Worm (Caenorhabditis elegans) whole organism, L4 larva: ENCODE results near the gene M163.1.

Source experiments
- F44E2.7 ChIP-seq: fragments of 200-800 bp; sonication (Bioruptor generic); IDR thresholded peaks from 2 replicates; pipeline ENCODE4 v2.1.2; 2022; ENCODE audit warnings: missing genetic modification characterization, missing compliant biosample characterization
- R02D3.7 ChIP-seq: fragments of 150-350 bp; sonication (generic microtip); optimal IDR thresholded peaks from 3 replicates; lab custom pipeline; 2014; ENCODE audit warnings: missing biosample characterization, missing genetic modification characterization
- T20F7.1 ChIP-seq: fragments of 200-800 bp; sonication (Bioruptor generic); optimal IDR thresholded peaks from 2 replicates; lab custom pipeline; 2018; ENCODE audit warnings: mild to moderate bottlenecking, missing genetic modification characterization, missing compliant biosample characterization
- T26A8.4 ChIP-seq: fragments of 200-800 bp; sonication (Bioruptor generic); IDR thresholded peaks from 2 replicates; pipeline ENCODE4 v1.3.6; 2022; ENCODE audit warnings: missing genetic modification characterization, missing compliant biosample characterization
- Y105C5A.15 ChIP-seq: fragments of 200-800 bp; sonication (Bioruptor generic); IDR thresholded peaks from 2 replicates; pipeline ENCODE4 v1.3.6; 2022; ENCODE audit warnings: missing genetic modification characterization, missing compliant biosample characterization
- ZK546.5 ChIP-seq, 2 experiments: sonication (generic microtip); optimal IDR thresholded peaks; 2 replicates each; lab custom pipeline; 2017; ENCODE audit warnings: missing biosample characterization in 2 of 2, missing genetic modification characterization in 2 of 2
- aly-2 ChIP-seq: sonication (generic microtip); optimal IDR thresholded peaks from 2 replicates; lab custom pipeline; 2018; ENCODE audit warnings: missing biosample characterization, missing genetic modification characterization
- ama-1 ChIP-seq: fragments of 150-350 bp; optimal IDR thresholded peaks from 2 replicates; lab custom pipeline; 2014; ENCODE audit warnings: inconsistent platforms, mixed read lengths
- arid-1 ChIP-seq: fragments of 200-800 bp; sonication (Bioruptor generic); conservative IDR thresholded peaks from 2 replicates; pipeline ENCODE4 v1.3.6; 2022; ENCODE audit warnings: missing genetic modification reagents, missing genetic modification characterization, missing compliant biosample characterization
- ceh-20 ChIP-seq: fragments of 200-800 bp; sonication (Bioruptor generic); IDR thresholded peaks from 2 replicates; pipeline ENCODE4 v1.3.6; 2022; ENCODE audit warnings: missing genetic modification reagents, missing genetic modification characterization, missing compliant biosample characterization
- ceh-82 ChIP-seq: sonication (generic microtip); optimal IDR thresholded peaks from 2 replicates; lab custom pipeline; 2017; ENCODE audit warnings: missing biosample characterization, missing genetic modification characterization
- ctbp-1 ChIP-seq: fragments of 200-800 bp; sonication (Bioruptor generic); IDR thresholded peaks from 2 replicates; pipeline ENCODE4 v1.3.6; 2022; ENCODE audit warnings: missing genetic modification reagents, missing genetic modification characterization, missing compliant biosample characterization
- daf-12 ChIP-seq: fragments of 150-350 bp; optimal IDR thresholded peaks from 2 replicates; lab custom pipeline; 2014; ENCODE audit warnings: missing biosample characterization, missing genetic modification reagents, missing genetic modification characterization
- daf-16 ChIP-seq, 3 experiments: sonication (generic microtip); optimal IDR thresholded peaks; 2 replicates each; lab custom pipeline; 2016 to 2017; ENCODE audit warnings: missing genetic modification characterization in 3 of 3, missing genetic modification reagents in 3 of 3, mild to moderate bottlenecking in 2 of 3, missing compliant biosample characterization in 2 of 3, missing biosample characterization in 1 of 3, moderate library complexity in 1 of 3
- dmd-6 ChIP-seq: fragments of 200-800 bp; sonication (Bioruptor generic); IDR thresholded peaks from 2 replicates; pipeline ENCODE4 v1.3.6; 2022; ENCODE audit warnings: missing genetic modification reagents, missing genetic modification characterization, missing compliant biosample characterization
- dve-1 ChIP-seq: sonication (generic microtip); optimal IDR thresholded peaks from 2 replicates; lab custom pipeline; 2017; ENCODE audit warnings: antibody characterized with exemption, mild to moderate bottlenecking, missing genetic modification characterization, missing compliant biosample characterization; ENCODE audit not compliant: insufficient read depth
- egl-43 ChIP-seq: fragments of 200-800 bp; sonication (Bioruptor generic); IDR thresholded peaks from 2 replicates; pipeline ENCODE4 v1.3.6; 2022; ENCODE audit warnings: missing genetic modification reagents, missing genetic modification characterization, missing compliant biosample characterization
- fos-1 ChIP-seq: fragments of 150-350 bp; optimal IDR thresholded peaks from 2 replicates; lab custom pipeline; 2014; ENCODE audit warnings: missing biosample characterization, missing genetic modification characterization
- gei-8 ChIP-seq: fragments of 200-800 bp; sonication (Bioruptor generic); optimal IDR thresholded peaks from 2 replicates; lab custom pipeline; 2018; ENCODE audit warnings: mild to moderate bottlenecking, missing genetic modification characterization, missing compliant biosample characterization
- hlh-11 ChIP-seq: fragments of 200-800 bp; sonication (Bioruptor generic); optimal IDR thresholded peaks from 2 replicates; lab custom pipeline; 2018; ENCODE audit warnings: mild to moderate bottlenecking, missing genetic modification characterization, missing compliant biosample characterization
- hlh-30 ChIP-seq: sonication (generic microtip); optimal IDR thresholded peaks from 2 replicates; lab custom pipeline; 2017; ENCODE audit warnings: antibody characterized with exemption, mild to moderate bottlenecking, missing genetic modification characterization, missing compliant biosample characterization; ENCODE audit not compliant: insufficient read depth
- hmg-1.1 ChIP-seq: fragments of 200-800 bp; sonication (Bioruptor generic); IDR thresholded peaks from 2 replicates; pipeline ENCODE4 v1.3.6; 2022; ENCODE audit warnings: missing genetic modification reagents, missing genetic modification characterization, missing compliant biosample characterization
- lim-7 ChIP-seq: fragments of 200-800 bp; sonication (Bioruptor generic); IDR thresholded peaks from 2 replicates; pipeline ENCODE4 v1.3.6; 2022; ENCODE audit warnings: missing genetic modification characterization, missing compliant biosample characterization
- lin-1 ChIP-seq: fragments of 200-800 bp; sonication (Bioruptor generic); IDR thresholded peaks from 2 replicates; pipeline ENCODE4 v1.3.6; 2022; ENCODE audit warnings: missing genetic modification reagents, missing genetic modification characterization, missing compliant biosample characterization
- lin-39 ChIP-seq: fragments of 150-350 bp; optimal IDR thresholded peaks from 2 replicates; lab custom pipeline; 2014; ENCODE audit warnings: missing biosample characterization, missing genetic modification reagents, missing genetic modification characterization
- madf-5 ChIP-seq, 2 experiments: fragments of 200-800 bp; sonication (Bioruptor generic); IDR thresholded peaks; 2 replicates each; pipeline ENCODE4 v1.3.6; 2022; ENCODE audit warnings: missing compliant biosample characterization in 2 of 2, missing genetic modification characterization in 2 of 2
- madf-9 ChIP-seq: fragments of 200-800 bp; sonication (Bioruptor generic); conservative IDR thresholded peaks from 2 replicates; pipeline ENCODE4 v1.3.6; 2022; ENCODE audit warnings: missing genetic modification reagents, missing genetic modification characterization, missing compliant biosample characterization
- mdl-1 ChIP-seq, 2 experiments: fragments of 150-350 bp in 1 of 2; sonication (generic microtip) in 1 of 2; optimal IDR thresholded peaks; 2 replicates each; lab custom pipeline; 2014 to 2017; ENCODE audit warnings: missing biosample characterization in 2 of 2, missing genetic modification characterization in 2 of 2
- mxl-2 ChIP-seq: fragments of 200-800 bp; sonication (Bioruptor generic); conservative IDR thresholded peaks from 2 replicates; pipeline ENCODE4 v1.3.6; 2022; ENCODE audit warnings: missing genetic modification reagents, missing genetic modification characterization, missing compliant biosample characterization
- nhr-102 ChIP-seq: sonication (generic microtip); optimal IDR thresholded peaks from 2 replicates; lab custom pipeline; 2016; ENCODE audit warnings: mild to moderate bottlenecking, missing genetic modification characterization, moderate library complexity, missing compliant biosample characterization
- nhr-111 ChIP-seq: fragments of 200-800 bp; sonication (Bioruptor generic); optimal IDR thresholded peaks from 2 replicates; lab custom pipeline; 2018; ENCODE audit warnings: mild to moderate bottlenecking, missing genetic modification characterization, missing compliant biosample characterization
- nhr-25 ChIP-seq: sonication (generic microtip); optimal IDR thresholded peaks from 2 replicates; lab custom pipeline; 2017; ENCODE audit warnings: missing genetic modification characterization, mild to moderate bottlenecking, missing compliant biosample characterization, antibody characterized with exemption, moderate library complexity, borderline replicate concordance; ENCODE audit not compliant: insufficient read depth
- nhr-28 ChIP-seq: fragments of 150-350 bp; optimal IDR thresholded peaks from 2 replicates; lab custom pipeline; 2014; ENCODE audit warnings: missing biosample characterization, missing genetic modification characterization
- nhr-48 ChIP-seq: sonication (generic microtip); optimal IDR thresholded peaks from 2 replicates; lab custom pipeline; 2016; ENCODE audit warnings: mild to moderate bottlenecking, missing genetic modification characterization, missing compliant biosample characterization
- nhr-76 ChIP-seq: fragments of 150-350 bp; optimal IDR thresholded peaks from 2 replicates; lab custom pipeline; 2014; ENCODE audit warnings: missing biosample characterization, missing genetic modification characterization
- nhr-77 ChIP-seq: fragments of 150-350 bp; optimal IDR thresholded peaks from 2 replicates; lab custom pipeline; 2014; ENCODE audit warnings: missing biosample characterization, missing genetic modification characterization
- php-3 ChIP-seq: fragments of 200-800 bp; sonication (Bioruptor generic); IDR thresholded peaks from 2 replicates; pipeline ENCODE4 v1.3.6; 2022; ENCODE audit warnings: missing genetic modification reagents, missing genetic modification characterization, missing compliant biosample characterization
- pqm-1 ChIP-seq: sonication (generic microtip); optimal IDR thresholded peaks from 2 replicates; lab custom pipeline; 2017; ENCODE audit warnings: missing biosample characterization, missing genetic modification characterization
- rbr-2 ChIP-seq: sonication (generic microtip); optimal IDR thresholded peaks from 2 replicates; lab custom pipeline; 2016; ENCODE audit warnings: missing genotype, missing genetic modification characterization, missing compliant biosample characterization
- tag-97 ChIP-seq: fragments of 200-800 bp; sonication (Bioruptor generic); IDR thresholded peaks from 2 replicates; pipeline ENCODE4 v1.3.6; 2022; ENCODE audit warnings: missing genetic modification characterization, missing compliant biosample characterization
- tra-1 ChIP-seq: fragments of 200-800 bp; sonication (Bioruptor generic); IDR thresholded peaks from 2 replicates; pipeline ENCODE4 v1.3.6; 2022; ENCODE audit warnings: missing genetic modification reagents, missing genetic modification characterization, missing compliant biosample characterization
- unc-39 ChIP-seq: sonication (generic microtip); optimal IDR thresholded peaks from 2 replicates; lab custom pipeline; 2017; ENCODE audit warnings: missing biosample characterization, missing genetic modification characterization
- unc-62 ChIP-seq, 3 experiments: fragments of 150-350 bp in 1 of 3; sonication (generic microtip); optimal IDR thresholded peaks in 2 of 3; peaks in 1 of 3; 1 replicate in 1 of 3; 2 replicates in 2 of 3; lab custom pipeline; 2014 to 2017; ENCODE audit warnings: missing biosample characterization in 3 of 3, missing genetic modification characterization in 3 of 3, missing genetic modification reagents in 3 of 3, missing genotype in 1 of 3
- vab-7 ChIP-seq: fragments of 200-800 bp; sonication (Bioruptor generic); IDR thresholded peaks from 2 replicates; pipeline ENCODE4 v1.3.6; 2022; ENCODE audit warnings: missing genetic modification reagents, missing genetic modification characterization, missing compliant biosample characterization
- zfp-3 ChIP-seq: fragments of 200-800 bp; sonication (Bioruptor generic); conservative IDR thresholded peaks from 2 replicates; pipeline ENCODE4 v1.3.6; 2022; ENCODE audit warnings: missing genetic modification reagents, missing genetic modification characterization, missing compliant biosample characterization
- zip-11 ChIP-seq: fragments of 200-800 bp; sonication (Bioruptor generic); IDR thresholded peaks from 2 replicates; pipeline ENCODE4 v1.3.6; 2022; ENCODE audit warnings: missing genetic modification characterization, missing compliant biosample characterization
- ztf-11 ChIP-seq: fragments of 150-350 bp; optimal IDR thresholded peaks from 2 replicates; lab custom pipeline; 2014; ENCODE audit warnings: missing biosample characterization, missing genetic modification characterization

The M163.1 gene

ce11 chrX:14541992-14542391 is 38.4 kb upstream of the M163.1 start, which contains the start of gene fbxa-81:
Gene fbxa-81, minus strand, starts transcription at chrX:14542092.
- TF ChIP-seq madf-5 (GFP tag; IDR thresholded peaks at IDR 0.05; lab: Robert Waterston, UW) (no peak), R02D3.7 (tag; lab: Kevin White, UChicago) (no peak), ceh-82 (tag; lab: Kevin White, UChicago) (no peak), fos-1 (tag; lab: Kevin White, UChicago) (no peak), zfp-3 (GFP tag; lab: Robert Waterston, UW) (no peak), zip-11 (GFP tag; lab: Robert Waterston, UW) (no peak), dve-1 (no peak), vab-7 (no peak), lim-7 (GFP tag; lab: Robert Waterston, UW) (no peak), F44E2.7 (GFP tag; lab: Robert Waterston, UW) (no peak), ctbp-1 (no peak), ztf-11 (tag; lab: Kevin White, UChicago) (no peak), mdl-1 (tag; optimal IDR thresholded peaks at IDR 0.05; lab: Kevin White, UChicago) (no peak), ama-1 (lab: Kevin White, UChicago) (no peak), ceh-20 (no peak), lin-39 (tag; lab: Kevin White, UChicago) (no peak), mxl-2 (GFP tag; lab: Robert Waterston, UW) (no peak)

DNA sequence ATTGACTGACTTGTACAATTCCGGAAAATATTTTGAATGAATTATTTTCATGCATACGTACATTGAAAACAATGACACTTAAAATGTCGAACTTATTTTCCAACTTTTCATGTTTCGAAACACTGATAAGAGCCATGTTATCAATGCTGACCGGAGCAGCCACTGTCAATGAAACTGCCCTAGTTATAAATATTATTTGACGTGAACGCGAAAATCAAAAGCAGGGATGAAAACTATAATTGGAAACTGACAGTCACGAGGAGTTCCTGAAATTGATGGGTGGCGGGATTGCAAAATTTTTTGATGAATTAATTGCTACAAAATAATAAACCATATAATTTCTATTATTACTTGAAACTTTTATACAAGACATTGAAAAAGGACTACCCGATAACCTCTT is 35.8 kb upstream of the M163.1 start:
- TF ChIP-seq hlh-30 (tag; lab: Kevin White, UChicago) (peak; percentile 44), rbr-2 (tag; lab: Kevin White, UChicago) (no peak), aly-2 (tag; lab: Kevin White, UChicago) (no peak), nhr-102 (tag; lab: Kevin White, UChicago) (peak; percentile 21), pqm-1 (tag; lab: Kevin White, UChicago) (peak; percentile 73), nhr-48 (tag; lab: Kevin White, UChicago) (peak; percentile 39), hlh-11 (peak; percentile 82), tra-1 (peak; percentile 75), lin-1 (GFP tag; lab: Robert Waterston, UW) (peak; percentile 68; the same call in 1 of the 2 replicates), unc-62 (GFP tag; optimal IDR thresholded peaks at IDR 0.05 in 1 of 2; lab: Kevin White, UChicago) (peak in 1 of 2 experiments; percentile 98), unc-62 (tag; optimal IDR thresholded peaks at IDR 0.05; lab: Kevin White, UChicago) (no peak), daf-12 (no peak), dve-1 (peak; percentile 74), unc-39 (no peak), nhr-28 (peak; percentile 49), daf-16 (GFP tag; optimal IDR thresholded peaks at IDR 0.05; lab: Kevin White, UChicago) (peak in 1 of 2 experiments; percentile 19), daf-16 (tag; optimal IDR thresholded peaks at IDR 0.05; lab: Kevin White, UChicago) (peak; percentile 97), php-3 (GFP tag; lab: Robert Waterston, UW) (peak; percentile 80), dmd-6 (GFP tag; lab: Robert Waterston, UW) (peak; percentile 91)

DNA sequence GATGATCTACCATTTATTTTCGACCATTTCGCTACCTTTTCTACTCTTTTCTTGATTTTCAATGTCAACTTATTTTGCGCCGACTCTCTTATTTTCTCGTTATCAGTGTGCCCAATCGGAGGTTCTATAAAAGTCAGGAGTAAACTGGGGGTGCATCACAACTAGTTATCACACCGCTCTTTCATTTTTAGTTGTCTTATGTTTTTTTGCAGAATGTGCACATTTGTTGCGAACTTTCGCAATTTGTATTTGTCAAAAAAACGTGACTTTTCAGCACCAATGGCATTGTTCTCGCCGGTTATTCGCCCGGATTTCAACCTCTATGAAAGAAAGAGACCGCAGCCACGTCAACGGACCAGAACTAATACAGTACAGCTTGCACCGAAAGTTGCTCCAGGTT is 34.0 kb upstream of the M163.1 start:
- TF ChIP-seq T26A8.4 (GFP tag; lab: Robert Waterston, UW) (no peak), mdl-1 (tag; optimal IDR thresholded peaks at IDR 0.05; lab: Kevin White, UChicago) (peak in 1 of 2 experiments; percentile 44), zfp-3 (GFP tag; lab: Robert Waterston, UW) (no peak), nhr-28 (peak; percentile 82), T20F7.1 (GFP tag; lab: Kevin White, UChicago) (no peak), nhr-111 (GFP tag; lab: Kevin White, UChicago) (no peak), nhr-76 (tag; lab: Kevin White, UChicago) (no peak), ZK546.5 (tag; optimal IDR thresholded peaks at IDR 0.05; lab: Kevin White, UChicago) (no peak), tag-97 (no peak), daf-16 (GFP tag; optimal IDR thresholded peaks at IDR 0.05; lab: Kevin White, UChicago) (no peak), daf-16 (tag; optimal IDR thresholded peaks at IDR 0.05; lab: Kevin White, UChicago) (peak; percentile 85), arid-1 (GFP tag; lab: Robert Waterston, UW) (no peak), hlh-30 (tag; lab: Kevin White, UChicago) (peak; percentile 39), nhr-25 (tag; lab: Kevin White, UChicago) (no peak), Y105C5A.15 (GFP tag; lab: Robert Waterston, UW) (no peak), hmg-1.1 (no peak), ama-1 (lab: Kevin White, UChicago) (no peak), nhr-77 (tag; lab: Kevin White, UChicago) (peak; percentile 59), hlh-11 (peak; percentile 61), madf-9 (GFP tag; lab: Robert Waterston, UW) (no peak), lin-1 (GFP tag; lab: Robert Waterston, UW) (no peak), gei-8 (GFP tag; lab: Kevin White, UChicago) (no peak), egl-43 (GFP tag; lab: Robert Waterston, UW) (no peak), dve-1 (peak; percentile 22)
